Worm (Caenorhabditis elegans) whole organism, L3 larva: ENCODE measurements around the gene fbxl-2.

Source experiments
- aly-2 ChIP-seq: fragments of 150-350 bp; optimal IDR thresholded peaks from 2 replicates; lab custom pipeline; 2014; ENCODE audit warnings: missing biosample characterization, missing genetic modification characterization
- mdl-1 ChIP-seq: fragments of 150-350 bp; optimal IDR thresholded peaks from 2 replicates; lab custom pipeline; 2014; ENCODE audit warnings: missing biosample characterization, missing genetic modification characterization
- nhr-11 ChIP-seq: fragments of 150-350 bp; optimal IDR thresholded peaks from 2 replicates; lab custom pipeline; 2014; ENCODE audit warnings: missing biosample characterization, missing genetic modification characterization
- unc-62 ChIP-seq: fragments of 150-350 bp; sonication (generic microtip); optimal IDR thresholded peaks from 4 replicates; lab custom pipeline; 2014; ENCODE audit warnings: missing biosample characterization, missing genetic modification reagents, missing genetic modification characterization

- TF ChIP-seq unc-62 (GFP tag; lab: Kevin White, UChicago) = no peak
- TF ChIP-seq nhr-11 (tag; lab: Kevin White, UChicago) = no peak
- no peak for TF ChIP-seq aly-2 (tag; lab: Kevin White, UChicago)
- no peak for TF ChIP-seq mdl-1 (tag; lab: Kevin White, UChicago)
Observed at ce11 chrIII:4808089-4808488, 51.0 kb downstream of the fbxl-2 start.
